Fruit fly (Drosophila melanogaster) whole organism, embryonic: ENCODE data around the gene crq.

ENCODE experiments used
- Adf1 ChIP-seq: fragments of 200-800 bp; sonication (Bioruptor generic); IDR thresholded peaks from 2 replicates; pipeline ENCODE4 v1.3.6; 2022; ENCODE audit warnings: missing biosample characterization, missing genetic modification characterization
- B-H2 ChIP-seq: fragments of 200-800 bp; sonication (Bioruptor generic); optimal IDR thresholded peaks from 2 replicates; lab custom pipeline; 2018; ENCODE audit warnings: missing biosample characterization, mild to moderate bottlenecking, missing genetic modification characterization
- Bteb2 ChIP-seq: fragments of 200-800 bp; sonication (Bioruptor generic); optimal IDR thresholded peaks from 2 replicates; lab custom pipeline; 2016; ENCODE audit warnings: missing biosample characterization, missing genetic modification characterization
- CG10543 ChIP-seq: fragments of 200-800 bp; sonication (Bioruptor generic); optimal IDR thresholded peaks from 3 replicates; lab custom pipeline; 2017; ENCODE audit warnings: missing biosample characterization, mild to moderate bottlenecking, missing genetic modification characterization, moderate library complexity
- CG10565 ChIP-seq: fragments of 200-800 bp; sonication (Bioruptor generic); optimal IDR thresholded peaks from 3 replicates; lab custom pipeline; 2016; ENCODE audit warnings: missing biosample characterization, mild to moderate bottlenecking, missing genetic modification characterization
- CG10654 ChIP-seq: fragments of 200-800 bp; sonication (Bioruptor generic); optimal IDR thresholded peaks from 2 replicates; lab custom pipeline; 2016; ENCODE audit warnings: missing biosample characterization, missing genetic modification characterization
- CG11247 ChIP-seq: fragments of 200-800 bp; sonication (Bioruptor generic); IDR thresholded peaks from 2 replicates; pipeline ENCODE4 v1.3.6; 2022; ENCODE audit warnings: missing biosample characterization, missing genetic modification characterization
- CG13287 ChIP-seq: fragments of 200-800 bp; sonication (Bioruptor generic); IDR thresholded peaks from 2 replicates; pipeline ENCODE4 v1.3.6; 2022; ENCODE audit warnings: missing biosample characterization, missing genetic modification characterization; ENCODE audit not compliant: partially characterized antibody
- CG13894 ChIP-seq: fragments of 200-800 bp; sonication (Bioruptor generic); optimal IDR thresholded peaks from 3 replicates; lab custom pipeline; 2018; ENCODE audit warnings: missing biosample characterization, mild to moderate bottlenecking, missing genetic modification characterization, moderate library complexity
- CG15011 ChIP-seq: fragments of 200-800 bp; sonication (Bioruptor generic); optimal IDR thresholded peaks from 3 replicates; lab custom pipeline; 2018; ENCODE audit warnings: missing biosample characterization, mild to moderate bottlenecking, missing genetic modification characterization
- CG2120 ChIP-seq: fragments of 200-800 bp; sonication (Bioruptor generic); optimal IDR thresholded peaks from 3 replicates; lab custom pipeline; 2016; ENCODE audit warnings: missing biosample characterization, missing genetic modification characterization
- CG31224 ChIP-seq: fragments of 200-800 bp; sonication (Bioruptor generic); IDR thresholded peaks from 2 replicates; pipeline ENCODE4 v1.3.6; 2022; ENCODE audit warnings: missing biosample characterization, missing genetic modification characterization
- CG4360 ChIP-seq: fragments of 200-800 bp; sonication (Bioruptor generic); IDR thresholded peaks from 2 replicates; pipeline ENCODE4 v1.3.6; 2022; ENCODE audit warnings: missing biosample characterization, missing genetic modification characterization
- CG6272 ChIP-seq: fragments of 200-800 bp; sonication (Bioruptor generic); IDR thresholded peaks from 2 replicates; pipeline ENCODE4 v1.3.6; 2022; ENCODE audit warnings: missing biosample characterization, missing genetic modification characterization
- CG6813 ChIP-seq: fragments of 200-800 bp; sonication (Bioruptor generic); optimal IDR thresholded peaks from 2 replicates; lab custom pipeline; 2017; ENCODE audit warnings: missing biosample characterization, missing genetic modification characterization, mild to moderate bottlenecking, moderate library complexity, missing genetic modification reagents
- CG8290 ChIP-seq, 3 experiments: fragments of 200-800 bp; sonication (Bioruptor generic); optimal IDR thresholded peaks; 2 replicates each; lab custom pipeline; 2016 to 2019; ENCODE audit warnings: missing biosample characterization in 3 of 3, missing genetic modification characterization in 3 of 3, mild to moderate bottlenecking in 2 of 3, moderate library complexity in 1 of 3
- CG8944 ChIP-seq: fragments of 200-800 bp; sonication (Bioruptor generic); optimal IDR thresholded peaks from 3 replicates; lab custom pipeline; 2016; ENCODE audit warnings: missing biosample characterization, missing genetic modification characterization
- CG9437 ChIP-seq: fragments of 200-800 bp; sonication (Bioruptor generic); optimal IDR thresholded peaks from 2 replicates; lab custom pipeline; 2018; ENCODE audit warnings: missing biosample characterization, mild to moderate bottlenecking, missing genetic modification characterization
- Dref ChIP-seq: fragments of 200-800 bp; sonication (Bioruptor generic); IDR thresholded peaks from 2 replicates; pipeline ENCODE4 v1.3.6; 2022; ENCODE audit warnings: missing biosample characterization, missing genetic modification characterization
- GATAe ChIP-seq: fragments of 200-800 bp; sonication (Bioruptor generic); conservative IDR thresholded peaks from 2 replicates; pipeline ENCODE4 v1.3.6; 2022; ENCODE audit warnings: missing biosample characterization, missing genetic modification characterization
- Hand ChIP-seq: fragments of 200-800 bp; sonication (Bioruptor generic); optimal IDR thresholded peaks from 2 replicates; lab custom pipeline; 2017; ENCODE audit warnings: mild to moderate bottlenecking, missing biosample characterization, missing genetic modification reagents, missing genetic modification characterization
- Hr3 ChIP-seq: fragments of 200-800 bp; sonication (Bioruptor generic); optimal IDR thresholded peaks from 3 replicates; lab custom pipeline; 2016; ENCODE audit warnings: missing biosample characterization, missing genetic modification characterization
- Hr51 ChIP-seq, 2 experiments: fragments of 200-800 bp; sonication (Bioruptor generic); optimal IDR thresholded peaks; 2 replicates in 1 of 2; 3 replicates in 1 of 2; lab custom pipeline; 2016 to 2018; ENCODE audit warnings: missing biosample characterization in 2 of 2, missing genetic modification characterization in 2 of 2, mild to moderate bottlenecking in 1 of 2, moderate library complexity in 1 of 2
- Kr ChIP-seq: fragments of 200-800 bp; sonication (Bioruptor generic); optimal IDR thresholded peaks from 2 replicates; lab custom pipeline; 2017; ENCODE audit warnings: missing biosample characterization, mild to moderate bottlenecking, missing genetic modification characterization
- Max ChIP-seq: fragments of 200-800 bp; sonication (Bioruptor generic); optimal IDR thresholded peaks from 2 replicates; lab custom pipeline; 2016; ENCODE audit warnings: missing biosample characterization, mild to moderate bottlenecking, missing genetic modification characterization
- Med ChIP-seq: fragments of 200-800 bp; sonication (Bioruptor generic); peaks from one replicate; lab custom pipeline; 2016; ENCODE audit warnings: missing biosample characterization, missing genetic modification characterization, mild to moderate bottlenecking, inconsistent platforms, moderate library complexity
- NFAT ChIP-seq: fragments of 200-800 bp; sonication (Bioruptor generic); IDR thresholded peaks from 2 replicates; pipeline ENCODE4 v1.3.6; 2022; ENCODE audit warnings: missing biosample characterization, missing genetic modification characterization
- Nf-YA ChIP-seq: fragments of 200-800 bp; sonication (Bioruptor generic); IDR thresholded peaks from 2 replicates; pipeline ENCODE4 v1.3.6; 2022; ENCODE audit warnings: missing biosample characterization, missing genetic modification characterization
- NfI ChIP-seq: fragments of 200-800 bp; sonication (Bioruptor generic); optimal IDR thresholded peaks from 3 replicates; lab custom pipeline; 2018; ENCODE audit warnings: missing biosample characterization, mild to moderate bottlenecking, missing genetic modification characterization, moderate library complexity
- Xrp1 ChIP-seq: fragments of 200-800 bp; sonication (Bioruptor generic); IDR thresholded peaks from 2 replicates; pipeline ENCODE4 v1.3.6; 2022; ENCODE audit warnings: missing biosample characterization, missing genetic modification characterization
- ap ChIP-seq: fragments of 200-800 bp; sonication (Bioruptor generic); IDR thresholded peaks from 2 replicates; pipeline ENCODE4 v1.3.6; 2022; ENCODE audit warnings: missing biosample characterization, missing genetic modification characterization
- ase ChIP-seq: fragments of 200-800 bp; sonication (Bioruptor generic); IDR thresholded peaks from 3 replicates; pipeline ENCODE4 v1.3.6; 2022; ENCODE audit warnings: missing biosample characterization, missing genetic modification characterization
- chinmo ChIP-seq: fragments of 200-800 bp; sonication (Bioruptor generic); IDR thresholded peaks from 4 replicates; pipeline ENCODE4 v1.3.6; 2022; ENCODE audit warnings: missing biosample characterization, missing genetic modification characterization; ENCODE audit not compliant: partially characterized antibody
- chm ChIP-seq: fragments of 200-800 bp; sonication (Bioruptor generic); IDR thresholded peaks from 2 replicates; pipeline ENCODE4 v1.3.6; 2022; ENCODE audit warnings: missing biosample characterization, missing genetic modification characterization
- ci ChIP-seq: fragments of 200-800 bp; sonication (Bioruptor generic); IDR thresholded peaks from 3 replicates; pipeline ENCODE4 v1.3.6; 2022; ENCODE audit warnings: missing biosample characterization, missing genetic modification characterization
- ems ChIP-seq: fragments of 200-800 bp; sonication (Bioruptor generic); optimal IDR thresholded peaks from 3 replicates; lab custom pipeline; 2016; ENCODE audit warnings: missing biosample characterization, missing genetic modification characterization
- grau ChIP-seq: fragments of 200-800 bp; optimal IDR thresholded peaks from 3 replicates; lab custom pipeline; 2019; ENCODE audit warnings: missing biosample characterization, mild to moderate bottlenecking, missing genetic modification characterization, moderate library complexity
- kah ChIP-seq: fragments of 200-800 bp; sonication (Bioruptor generic); optimal IDR thresholded peaks from 2 replicates; lab custom pipeline; 2018; ENCODE audit warnings: missing biosample characterization, mild to moderate bottlenecking, missing genetic modification characterization
- lab ChIP-seq: fragments of 200-800 bp; sonication (Bioruptor generic); optimal IDR thresholded peaks from 3 replicates; lab custom pipeline; 2017; ENCODE audit warnings: missing biosample characterization, missing genetic modification characterization, mild to moderate bottlenecking, moderate library complexity, missing genetic modification reagents
- lilli ChIP-seq: fragments of 200-800 bp; sonication (Bioruptor generic); optimal IDR thresholded peaks from 3 replicates; lab custom pipeline; 2016; ENCODE audit warnings: missing biosample characterization, missing genetic modification characterization
- maf-S ChIP-seq: fragments of 200-800 bp; sonication (Bioruptor generic); optimal IDR thresholded peaks from 2 replicates; lab custom pipeline; 2016; ENCODE audit warnings: missing biosample characterization, missing genetic modification characterization
- nau ChIP-seq: fragments of 200-800 bp; sonication (Bioruptor generic); optimal IDR thresholded peaks from 3 replicates; lab custom pipeline; 2017; ENCODE audit warnings: missing biosample characterization, mild to moderate bottlenecking, missing genetic modification characterization, missing genetic modification reagents
- scrt ChIP-seq: fragments of 200-800 bp; sonication (Bioruptor generic); optimal IDR thresholded peaks from 2 replicates; lab custom pipeline; 2018; ENCODE audit warnings: missing biosample characterization, mild to moderate bottlenecking, missing genetic modification characterization, moderate library complexity
- slbo ChIP-seq: fragments of 200-800 bp; sonication (Bioruptor generic); IDR thresholded peaks from 2 replicates; pipeline ENCODE4 v1.3.6; 2022; ENCODE audit warnings: missing biosample characterization, missing genetic modification characterization
- sqz ChIP-seq: fragments of 200-800 bp; sonication (Bioruptor generic); optimal IDR thresholded peaks from 3 replicates; lab custom pipeline; 2018; ENCODE audit warnings: missing biosample characterization, mild to moderate bottlenecking, missing genetic modification characterization
- wdn ChIP-seq: fragments of 200-800 bp; sonication (Bioruptor generic); IDR thresholded peaks from 2 replicates; pipeline ENCODE4 v1.3.6; 2022; ENCODE audit warnings: missing biosample characterization, missing genetic modification characterization
- wek ChIP-seq: fragments of 200-800 bp; sonication (Bioruptor generic); optimal IDR thresholded peaks from 3 replicates; lab custom pipeline; 2018; ENCODE audit warnings: missing biosample characterization, mild to moderate bottlenecking, missing genetic modification characterization, moderate library complexity
- wor ChIP-seq: fragments of 200-800 bp; sonication (Bioruptor generic); IDR thresholded peaks from 2 replicates; pipeline ENCODE4 v1.3.6; 2022; ENCODE audit warnings: missing biosample characterization, missing genetic modification characterization
- zen2 ChIP-seq: fragments of 200-800 bp; sonication (Bioruptor generic); IDR thresholded peaks from 3 replicates; pipeline ENCODE4 v1.3.6; 2022; ENCODE audit warnings: missing biosample characterization, missing genetic modification characterization; ENCODE audit not compliant: partially characterized antibody

crq gene

DNA sequence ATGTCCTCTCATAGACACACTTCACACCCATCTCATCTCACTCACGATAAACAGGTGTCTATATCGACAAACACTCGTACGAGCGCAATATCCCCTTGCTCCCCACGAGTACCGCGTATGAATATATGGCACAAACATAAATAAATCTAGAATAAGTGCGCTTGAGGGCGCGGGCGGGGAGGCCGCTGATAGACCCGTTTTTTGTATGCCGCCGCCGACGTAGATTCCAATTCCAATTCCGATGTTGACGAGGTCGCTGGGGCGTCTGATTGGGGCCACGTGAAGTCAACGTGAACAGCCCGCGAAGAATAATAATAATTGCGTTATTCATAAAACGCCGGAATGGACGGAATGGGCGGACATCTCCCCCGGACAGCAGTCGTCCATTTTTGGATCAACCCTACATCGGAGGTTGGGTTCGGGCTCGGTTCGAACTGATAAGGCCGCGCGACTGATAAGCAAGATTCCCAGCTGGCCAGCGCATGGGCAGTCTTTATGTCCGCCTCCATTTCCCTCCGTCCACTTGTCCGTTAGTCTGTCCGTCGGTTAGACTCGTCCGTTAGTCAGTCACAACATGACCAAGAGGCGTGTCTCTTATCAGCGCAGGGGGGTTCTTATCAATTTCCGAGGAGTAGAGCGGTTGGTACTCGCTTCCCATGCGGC, 31.6 kb upstream of the crq start (continued):
- TF ChIP-seq kah (GFP tag; lab: Kevin White, UChicago), result peak; percentile 96
- peak; percentile 58 for TF ChIP-seq B-H2 (GFP tag; lab: Kevin White, UChicago)
- 0 out of 2 replicates have a peak, but pooled peaks have one; percentile 29 for TF ChIP-seq Nf-YA (GFP tag; lab: Robert Waterston, UW)
- peak; percentile 44 for TF ChIP-seq grau
- TF ChIP-seq CG9437, result no peak
- no peak for TF ChIP-seq Bteb2 (GFP tag; lab: Kevin White, UChicago)
- peak; percentile 12 for TF ChIP-seq lilli (GFP tag; lab: Kevin White, UChicago)
- TF ChIP-seq Hr3 (GFP tag; lab: Kevin White, UChicago), result peak; percentile 13
- TF ChIP-seq CG15011, result no peak
- TF ChIP-seq CG6272 (GFP tag; lab: Robert Waterston, UW), result no peak
- no peak for TF ChIP-seq ems (GFP tag; lab: Kevin White, UChicago)
- peak; percentile 88 for TF ChIP-seq Med (GFP tag; lab: Kevin White, UChicago)
- TF ChIP-seq CG8290 (GFP tag; optimal IDR thresholded peaks at IDR 0.05; lab: Kevin White, UChicago), result no peak
- TF ChIP-seq CG8290 (tag; optimal IDR thresholded peaks at IDR 0.05; lab: Kevin White, UChicago), result peak in 1 of 2 experiments; percentile 72
- peak; percentile 91 for TF ChIP-seq chinmo (GFP tag; lab: Robert Waterston, UW)
- TF ChIP-seq Max (GFP tag; lab: Kevin White, UChicago), result no peak
- TF ChIP-seq wdn (GFP tag; lab: Robert Waterston, UW), result no peak
- TF ChIP-seq CG10543 (GFP tag; lab: Kevin White, UChicago), result peak; percentile 98
- TF ChIP-seq ci (GFP tag; lab: Robert Waterston, UW), result peak; percentile 21; the same call in 1 of the 3 replicates
- TF ChIP-seq chm (GFP tag; lab: Robert Waterston, UW), result peak; percentile 69; the same call in 1 of the 2 replicates
- no peak for TF ChIP-seq maf-S (GFP tag; lab: Kevin White, UChicago)
- TF ChIP-seq zen2 (GFP tag; lab: Robert Waterston, UW), result 0 out of 3 replicates have a peak, but pooled peaks have one; percentile 33
- TF ChIP-seq nau (GFP tag; lab: Kevin White, UChicago), result peak; percentile 73
- peak; percentile 70 for TF ChIP-seq Hand (GFP tag; lab: Kevin White, UChicago)
- TF ChIP-seq GATAe (GFP tag; lab: Robert Waterston, UW), result peak; percentile 50
- peak; percentile 82 for TF ChIP-seq Adf1
- no peak for TF ChIP-seq Dref (GFP tag; lab: Robert Waterston, UW)
- TF ChIP-seq slbo (GFP tag; lab: Robert Waterston, UW), result peak; percentile 30; the same call in 1 of the 2 replicates
- TF ChIP-seq CG31224, result no peak
- peak; percentile 92 for TF ChIP-seq CG13894 (tag; lab: Kevin White, UChicago)
- TF ChIP-seq CG8944 (GFP tag; lab: Kevin White, UChicago), result no peak
- peak; percentile 6 for TF ChIP-seq CG2120
- no peak for TF ChIP-seq Hr51 (GFP tag; optimal IDR thresholded peaks at IDR 0.05; lab: Kevin White, UChicago)
- TF ChIP-seq scrt (GFP tag; lab: Kevin White, UChicago), result peak; percentile 28
- TF ChIP-seq wek (GFP tag; lab: Kevin White, UChicago), result peak; percentile 57
- TF ChIP-seq CG4360, result 0 out of 2 replicates have a peak, but pooled peaks have one; percentile 4
- peak; percentile 51; the same call in 1 of the 2 replicates for TF ChIP-seq NFAT
- no peak for TF ChIP-seq CG10565 (GFP tag; lab: Kevin White, UChicago)
- TF ChIP-seq CG6813, result peak; percentile 61
- TF ChIP-seq CG13287 (GFP tag; lab: Robert Waterston, UW), result peak; percentile 21; the same call in 1 of the 2 replicates
- no peak for TF ChIP-seq wor (GFP tag; lab: Robert Waterston, UW)
- TF ChIP-seq ase (GFP tag; lab: Robert Waterston, UW), result no peak
- TF ChIP-seq sqz (GFP tag; lab: Kevin White, UChicago), result peak; percentile 80
- TF ChIP-seq Kr (GFP tag; lab: Kevin White, UChicago), result no peak
- TF ChIP-seq ap (GFP tag; lab: Robert Waterston, UW), result no peak
- TF ChIP-seq CG10654 (GFP tag; lab: Kevin White, UChicago), result no peak
- TF ChIP-seq NfI (GFP tag; lab: Kevin White, UChicago), result peak; percentile 15
- no peak for TF ChIP-seq CG11247 (GFP tag; lab: Robert Waterston, UW)
- peak; percentile 75 for TF ChIP-seq lab (GFP tag; lab: Kevin White, UChicago)
- peak; percentile 19; the same call in 1 of the 2 replicates for TF ChIP-seq Xrp1 (GFP tag; lab: Robert Waterston, UW)
